Worm (Caenorhabditis elegans): ENCODE data around the gene npr-9.

ce11 chrX:11351288-11351687 is 21.8 kb downstream of the npr-9 start:
- TF ChIP-seq ztf-29 (GFP tag; IDR thresholded peaks at IDR 0.05), result no peak
- no peak for TF ChIP-seq cog-1 (tag; optimal IDR thresholded peaks at IDR 0.05)
- no peak for TF ChIP-seq ztf-23 (GFP tag; IDR thresholded peaks at IDR 0.05)
- no peak for TF ChIP-seq flt-1 (GFP tag; IDR thresholded peaks at IDR 0.05)
- TF ChIP-seq klf-2 (GFP tag; conservative IDR thresholded peaks at IDR 0.05), result no peak
- TF ChIP-seq med-1 (GFP tag; optimal IDR thresholded peaks at IDR 0.05; ENCODE audit: insufficient read depth), result no peak
- no peak for TF ChIP-seq ref-1 (GFP tag; conservative IDR thresholded peaks at IDR 0.05)
- TF ChIP-seq T22C8.4 (GFP tag; IDR thresholded peaks at IDR 0.05), result no peak
